Worm (Caenorhabditis elegans) whole organism, L4/young adult: ENCODE results near the gene pam-1.

ENCODE experiments used
- W03F9.2 ChIP-seq: fragments of 150-350 bp; optimal IDR thresholded peaks from 2 replicates; lab custom pipeline; 2014; ENCODE audit warnings: missing biosample characterization, missing genetic modification characterization
- dao-5 ChIP-seq: sonication (generic microtip); optimal IDR thresholded peaks from 2 replicates; lab custom pipeline; 2016; ENCODE audit warnings: missing genotype, missing genetic modification characterization, moderate library complexity, missing compliant biosample characterization
- him-1 ChIP-seq: sonication (generic microtip); optimal IDR thresholded peaks from 2 replicates; lab custom pipeline; 2016; ENCODE audit warnings: missing genotype, missing genetic modification reagents, missing genetic modification characterization, missing compliant biosample characterization

DNA sequence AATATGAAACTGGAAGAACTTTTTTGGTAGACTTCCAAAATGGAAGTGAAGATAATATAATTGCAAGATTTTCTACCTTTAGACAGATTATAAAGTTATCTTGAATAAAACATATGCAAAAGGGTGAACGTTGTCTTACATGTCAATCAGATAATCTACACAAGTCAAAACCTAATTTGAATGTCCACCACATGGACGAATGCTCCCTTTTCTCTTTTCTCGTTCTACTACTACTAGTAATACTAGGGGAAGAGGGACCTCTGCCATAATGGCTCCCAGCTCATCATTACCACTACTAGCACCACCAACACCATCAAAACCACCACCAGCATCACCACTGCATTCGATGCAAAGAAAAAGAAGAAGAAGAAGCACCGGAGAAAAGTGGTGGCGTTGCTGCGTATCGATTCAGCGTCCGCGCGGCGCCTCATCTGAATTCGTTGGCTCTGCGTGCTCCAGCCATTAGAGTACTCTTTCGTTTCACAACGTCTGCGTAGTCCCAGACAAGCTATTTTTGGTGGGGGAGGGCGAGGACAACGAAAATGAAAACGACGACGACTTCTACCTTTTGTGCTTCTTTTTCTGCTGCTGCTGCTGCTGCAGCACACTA lies 34.8 kb upstream of the pam-1 start:
- TF ChIP-seq dao-5 (no peak), him-1 (tag; lab: Kevin White, UChicago) (peak; percentile 14), W03F9.2 (tag; lab: Kevin White, UChicago) (no peak)
